Worm (Caenorhabditis elegans) whole organism, L1 larva: Measurements from ENCODE around the gene haf-7.

ENCODE experiments used
- C34B4.2 ChIP-seq: sonication (generic microtip); optimal IDR thresholded peaks from 2 replicates; lab custom pipeline; 2017; ENCODE audit warnings: mild to moderate bottlenecking, missing genetic modification characterization, missing compliant biosample characterization
- Y116A8C.19 ChIP-seq: sonication (generic microtip); optimal IDR thresholded peaks from 2 replicates; lab custom pipeline; 2016; ENCODE audit warnings: missing compliant biosample characterization, missing genetic modification characterization, borderline replicate concordance
- aha-1 ChIP-seq: fragments of 150-350 bp; optimal IDR thresholded peaks from 2 replicates; lab custom pipeline; 2014; ENCODE audit warnings: missing biosample characterization, missing genetic modification characterization
- aly-2 ChIP-seq: fragments of 150-350 bp; optimal IDR thresholded peaks from 2 replicates; lab custom pipeline; 2014; ENCODE audit warnings: missing biosample characterization, missing genetic modification characterization
- ama-1 ChIP-seq: fragments of 150-350 bp; optimal IDR thresholded peaks from 2 replicates; lab custom pipeline; 2014
- blmp-1 ChIP-seq: fragments of 150-350 bp; optimal IDR thresholded peaks from 2 replicates; lab custom pipeline; 2014; ENCODE audit warnings: missing biosample characterization, missing genetic modification characterization
- ceh-63 ChIP-seq: fragments of 200-800 bp; sonication (Bioruptor generic); optimal IDR thresholded peaks from 2 replicates; lab custom pipeline; 2018; ENCODE audit warnings: mild to moderate bottlenecking, missing genetic modification characterization, missing compliant biosample characterization
- ceh-8 ChIP-seq: fragments of 200-800 bp; sonication (Bioruptor generic); optimal IDR thresholded peaks from 2 replicates; lab custom pipeline; 2018; ENCODE audit warnings: mild to moderate bottlenecking, missing genetic modification characterization, moderate library complexity, missing compliant biosample characterization
- ceh-88 ChIP-seq: fragments of 200-800 bp; sonication (Bioruptor generic); IDR thresholded peaks from 2 replicates; pipeline ENCODE4 v1.3.6; 2022; ENCODE audit warnings: missing genetic modification characterization, missing compliant biosample characterization
- dpl-1 ChIP-seq, 3 experiments: fragments of 150-350 bp in 2 of 3; sonication (generic microtip) in 1 of 3; optimal IDR thresholded peaks; 2 replicates each; lab custom pipeline; 2014 to 2017; ENCODE audit warnings: missing biosample characterization in 3 of 3, missing genetic modification characterization in 3 of 3, missing genetic modification reagents in 3 of 3
- efl-1 ChIP-seq, 4 experiments: fragments of 150-350 bp; optimal IDR thresholded peaks in 3 of 4; peaks in 1 of 4; 1 replicate in 1 of 4; 2 replicates in 3 of 4; lab custom pipeline; 2014; ENCODE audit warnings: missing biosample characterization in 2 of 4, missing genetic modification characterization in 2 of 4, missing genetic modification reagents in 2 of 4
- egl-13 ChIP-seq: sonication (generic microtip); optimal IDR thresholded peaks from 2 replicates; lab custom pipeline; 2016; ENCODE audit warnings: missing genotype, missing genetic modification reagents, missing genetic modification characterization, missing compliant biosample characterization
- elt-3 ChIP-seq, 6 experiments: fragments of 150-350 bp in 1 of 6; sonication (generic microtip); optimal IDR thresholded peaks; 2 replicates each; lab custom pipeline; 2017 to 2018; ENCODE audit warnings: missing biosample characterization in 6 of 6, missing genetic modification characterization in 6 of 6, inconsistent platforms in 1 of 6
- fkh-4 ChIP-seq: sonication (generic microtip); optimal IDR thresholded peaks from 2 replicates; lab custom pipeline; 2016; ENCODE audit warnings: missing compliant biosample characterization, missing genetic modification characterization, borderline replicate concordance
- fkh-8 ChIP-seq: sonication (generic microtip); optimal IDR thresholded peaks from 2 replicates; lab custom pipeline; 2016; ENCODE audit warnings: mild to moderate bottlenecking, missing genetic modification characterization, missing compliant biosample characterization
- grh-1 ChIP-seq: fragments of 200-800 bp; sonication (Bioruptor generic); IDR thresholded peaks from 2 replicates; pipeline ENCODE4 v1.3.6; 2022; ENCODE audit warnings: missing genetic modification reagents, missing genetic modification characterization, missing compliant biosample characterization
- hlh-4 ChIP-seq: sonication (generic microtip); optimal IDR thresholded peaks from 2 replicates; lab custom pipeline; 2016; ENCODE audit warnings: mild to moderate bottlenecking, missing genetic modification characterization, missing compliant biosample characterization
- irx-1 ChIP-seq: sonication (generic microtip); optimal IDR thresholded peaks from 2 replicates; lab custom pipeline; 2016; ENCODE audit warnings: missing genetic modification characterization, missing compliant biosample characterization
- jun-1 ChIP-seq: fragments of 150-350 bp; optimal IDR thresholded peaks from 2 replicates; lab custom pipeline; 2014; ENCODE audit warnings: missing biosample characterization, missing genetic modification reagents, missing genetic modification characterization
- lin-14 ChIP-seq: fragments of 200-800 bp; sonication (Bioruptor generic); optimal IDR thresholded peaks from 2 replicates; lab custom pipeline; 2018; ENCODE audit warnings: mild to moderate bottlenecking, missing genetic modification characterization, moderate library complexity, missing compliant biosample characterization
- lir-3 ChIP-seq: sonication (generic microtip); optimal IDR thresholded peaks from 2 replicates; lab custom pipeline; 2016; ENCODE audit warnings: mild to moderate bottlenecking, missing genetic modification characterization, moderate library complexity, missing compliant biosample characterization; ENCODE audit not compliant: poor library complexity
- lsy-2 ChIP-seq, 2 experiments: fragments of 150-350 bp; optimal IDR thresholded peaks; 2 replicates each; lab custom pipeline; 2014; ENCODE audit warnings: missing biosample characterization in 2 of 2, missing genetic modification characterization in 2 of 2
- mdl-1 ChIP-seq, 2 experiments: fragments of 150-350 bp; optimal IDR thresholded peaks; 2 replicates each; lab custom pipeline; 2014 to 2017; ENCODE audit warnings: missing biosample characterization in 2 of 2, missing genetic modification characterization in 2 of 2, inconsistent platforms in 1 of 2
- mef-2 ChIP-seq: fragments of 150-350 bp; optimal IDR thresholded peaks from 2 replicates; lab custom pipeline; 2014; ENCODE audit warnings: missing biosample characterization, missing genetic modification characterization
- nhr-11 ChIP-seq: fragments of 150-350 bp; optimal IDR thresholded peaks from 2 replicates; lab custom pipeline; 2014; ENCODE audit warnings: missing biosample characterization, missing genetic modification characterization
- nhr-19 ChIP-seq: fragments of 200-800 bp; sonication (Bioruptor generic); conservative IDR thresholded peaks from 2 replicates; pipeline ENCODE4 v1.3.6; 2022; ENCODE audit warnings: missing genetic modification characterization, missing compliant biosample characterization
- nhr-20 ChIP-seq: sonication (generic microtip); optimal IDR thresholded peaks from 2 replicates; lab custom pipeline; 2016; ENCODE audit warnings: mild to moderate bottlenecking, missing genetic modification characterization, missing compliant biosample characterization
- nhr-47 ChIP-seq: sonication (generic microtip); optimal IDR thresholded peaks from 2 replicates; lab custom pipeline; 2016; ENCODE audit warnings: mild to moderate bottlenecking, missing genetic modification characterization, moderate library complexity, missing compliant biosample characterization
- nhr-77 ChIP-seq: fragments of 150-350 bp; optimal IDR thresholded peaks from 2 replicates; lab custom pipeline; 2014; ENCODE audit warnings: missing biosample characterization, missing genetic modification characterization
- nhr-85 ChIP-seq: sonication (generic microtip); peaks from one replicate; lab custom pipeline; 2016; ENCODE audit warnings: missing genetic modification characterization, inconsistent platforms, missing compliant biosample characterization
- nhr-90 ChIP-seq: sonication (generic microtip); optimal IDR thresholded peaks from 2 replicates; lab custom pipeline; 2016; ENCODE audit warnings: mild to moderate bottlenecking, missing genetic modification characterization, missing compliant biosample characterization; ENCODE audit not compliant: poor library complexity
- pax-3 ChIP-seq: fragments of 200-800 bp; sonication (Bioruptor generic); optimal IDR thresholded peaks from 2 replicates; lab custom pipeline; 2018; ENCODE audit warnings: mild to moderate bottlenecking, missing genetic modification characterization, moderate library complexity, missing compliant biosample characterization
- rnt-1 ChIP-seq: sonication (generic microtip); optimal IDR thresholded peaks from 2 replicates; lab custom pipeline; 2016; ENCODE audit warnings: mild to moderate bottlenecking, missing genetic modification characterization, moderate library complexity, missing compliant biosample characterization
- skn-1 ChIP-seq: fragments of 150-350 bp; optimal IDR thresholded peaks from 2 replicates; lab custom pipeline; 2014; ENCODE audit warnings: missing biosample characterization, missing genetic modification characterization
- snu-23 ChIP-seq: sonication (generic microtip); optimal IDR thresholded peaks from 2 replicates; lab custom pipeline; 2016; ENCODE audit warnings: missing genetic modification characterization, missing compliant biosample characterization
- sptf-1 ChIP-seq: fragments of 150-350 bp; optimal IDR thresholded peaks from 2 replicates; lab custom pipeline; 2014; ENCODE audit warnings: missing biosample characterization, missing genetic modification characterization
- tbx-2 ChIP-seq: sonication (generic microtip); optimal IDR thresholded peaks from 2 replicates; lab custom pipeline; 2016; ENCODE audit warnings: missing genetic modification characterization, missing compliant biosample characterization
- tlp-1 ChIP-seq: fragments of 150-350 bp; optimal IDR thresholded peaks from 2 replicates; lab custom pipeline; 2014; ENCODE audit warnings: missing biosample characterization, missing genetic modification characterization
- unc-130 ChIP-seq: fragments of 150-350 bp; optimal IDR thresholded peaks from 2 replicates; lab custom pipeline; 2017; ENCODE audit warnings: missing biosample characterization, missing genetic modification characterization, inconsistent platforms
- unc-30 ChIP-seq: sonication (generic microtip); optimal IDR thresholded peaks from 2 replicates; lab custom pipeline; 2017; ENCODE audit warnings: missing biosample characterization, missing genetic modification characterization
- unc-86 ChIP-seq: sonication (generic microtip); optimal IDR thresholded peaks from 2 replicates; lab custom pipeline; 2016; ENCODE audit warnings: missing genetic modification characterization, missing compliant biosample characterization
- vab-15 ChIP-seq: sonication (generic microtip); optimal IDR thresholded peaks from 2 replicates; lab custom pipeline; 2017; ENCODE audit warnings: missing genotype, mild to moderate bottlenecking, missing genetic modification characterization, missing compliant biosample characterization
- xbp-1 ChIP-seq: sonication (generic microtip); optimal IDR thresholded peaks from 2 replicates; lab custom pipeline; 2016; ENCODE audit warnings: missing genetic modification characterization, missing compliant biosample characterization
- ztf-11 ChIP-seq, 2 experiments: sonication (generic microtip); optimal IDR thresholded peaks; 2 replicates each; lab custom pipeline; 2016 to 2017; ENCODE audit warnings: missing genetic modification characterization in 2 of 2, missing biosample characterization in 1 of 2, missing compliant biosample characterization in 1 of 2
- ztf-4 ChIP-seq: fragments of 150-350 bp; optimal IDR thresholded peaks from 2 replicates; lab custom pipeline; 2014; ENCODE audit warnings: missing biosample characterization, missing genetic modification characterization

Gene haf-7

ce11 chrV:14784160-14784774 is 11.2 kb downstream of the haf-7 start, which contains the start of gene Y50E8A.12:
TSS of gene Y50E8A.12 (minus strand) at chrV:14784210.
- TF ChIP-seq ama-1 (lab: Kevin White, UChicago) = no peak
- TF ChIP-seq vab-15 (tag; lab: Kevin White, UChicago) = no peak
- no peak for TF ChIP-seq aha-1 (tag; lab: Kevin White, UChicago)
- TF ChIP-seq lsy-2 (tag; optimal IDR thresholded peaks at IDR 0.05; lab: Kevin White, UChicago) = no peak
- no peak for TF ChIP-seq unc-130 (tag; lab: Kevin White, UChicago)
- TF ChIP-seq unc-30 = no peak
- TF ChIP-seq Y116A8C.19 (tag; lab: Kevin White, UChicago) = no peak
- no peak for TF ChIP-seq xbp-1 (tag; lab: Kevin White, UChicago)
- no peak for TF ChIP-seq rnt-1 (tag; lab: Kevin White, UChicago)
- TF ChIP-seq sptf-1 = no peak
- TF ChIP-seq unc-86 (tag; lab: Kevin White, UChicago) = no peak
- TF ChIP-seq nhr-90 = no peak
- no peak for TF ChIP-seq nhr-19 (GFP tag; lab: Robert Waterston, UW)
- no peak for TF ChIP-seq ceh-8 (GFP tag; lab: Kevin White, UChicago)
- TF ChIP-seq, all 84 proteins: peak for 0

- TF ChIP-seq grh-1 (GFP tag; lab: Robert Waterston, UW) (no peak), fkh-4 (tag; lab: Kevin White, UChicago) (no peak), efl-1 (optimal IDR thresholded peaks at IDR 0.05; lab: Kevin White, UChicago) (no peak), efl-1 (GFP tag; optimal IDR thresholded peaks at IDR 0.05 in 1 of 2; lab: Kevin White, UChicago) (peak in 1 of 2 experiments; percentile 35), dpl-1 (GFP tag; optimal IDR thresholded peaks at IDR 0.05; lab: Kevin White, UChicago) (peak in 1 of 3 experiments; percentile 12)
Measured at ce11 chrV:14784787-14785186, 11.7 kb downstream of the haf-7 start.

- TF ChIP-seq efl-1 (optimal IDR thresholded peaks at IDR 0.05; lab: Kevin White, UChicago) (no peak), efl-1 (GFP tag; optimal IDR thresholded peaks at IDR 0.05 in 1 of 2; lab: Kevin White, UChicago) (peak in 1 of 2 experiments; percentile 67), ztf-4 (tag; lab: Kevin White, UChicago) (no peak), nhr-20 (tag; lab: Kevin White, UChicago) (peak; percentile 25), lin-14 (peak; percentile 53), nhr-47 (no peak), nhr-85 (peak; percentile 74), blmp-1 (tag; lab: Kevin White, UChicago) (peak; percentile 96), snu-23 (GFP tag; lab: Kevin White, UChicago) (peak; percentile 18), aly-2 (tag; lab: Kevin White, UChicago) (no peak), elt-3 (tag; optimal IDR thresholded peaks at IDR 0.05; lab: Kevin White, UChicago) (peak in 1 of 6 experiments; percentile 60)
- TF ChIP-seq, all 84 proteins: peak for 7
Measured at ce11 chrV:14788462-14788861, 15.4 kb downstream of the haf-7 start.

- TF ChIP-seq nhr-77 (no peak), tlp-1 (tag; lab: Kevin White, UChicago) (no peak), hlh-4 (tag; lab: Kevin White, UChicago) (no peak), lin-14 (peak; percentile 35), rnt-1 (tag; lab: Kevin White, UChicago) (no peak), ceh-8 (GFP tag; lab: Kevin White, UChicago) (peak; percentile 3)
Measured at ce11 chrV:14790792-14791191, 17.7 kb downstream of the haf-7 start.

ce11 chrV:14791703-14792102 is 18.6 kb downstream of the haf-7 start:
- TF ChIP-seq nhr-11 (tag; lab: Kevin White, UChicago) = no peak
- TF ChIP-seq lsy-2 (tag; optimal IDR thresholded peaks at IDR 0.05; lab: Kevin White, UChicago) = no peak
- TF ChIP-seq tbx-2 (tag; lab: Kevin White, UChicago) = no peak
- TF ChIP-seq irx-1 (tag; lab: Kevin White, UChicago) = no peak
- no peak for TF ChIP-seq skn-1 (tag; lab: Kevin White, UChicago)
- no peak for TF ChIP-seq ceh-88 (GFP tag; lab: Robert Waterston, UW)
- TF ChIP-seq ztf-11 (tag; optimal IDR thresholded peaks at IDR 0.05; lab: Kevin White, UChicago) = no peak
- TF ChIP-seq lir-3 (tag; lab: Kevin White, UChicago) = no peak
- no peak for TF ChIP-seq tlp-1 (tag; lab: Kevin White, UChicago)
- no peak for TF ChIP-seq mef-2 (tag; lab: Kevin White, UChicago)
- TF ChIP-seq ceh-63 (GFP tag; lab: Kevin White, UChicago) = no peak
- TF ChIP-seq pax-3 = no peak
- no peak for TF ChIP-seq egl-13 (tag; lab: Kevin White, UChicago)
- TF ChIP-seq xbp-1 (tag; lab: Kevin White, UChicago) = no peak
- TF ChIP-seq jun-1 (tag; lab: Kevin White, UChicago) = no peak
- TF ChIP-seq mdl-1 (tag; optimal IDR thresholded peaks at IDR 0.05; lab: Kevin White, UChicago) = no peak
- no peak for TF ChIP-seq fkh-8 (tag; lab: Kevin White, UChicago)
- no peak for TF ChIP-seq C34B4.2
